Worm (Caenorhabditis elegans): Measurements from ENCODE around the gene oct-2.

The oct-2 gene

ce11 chrX:11379135-11379781 lies 33.0 kb downstream of the oct-2 start:
- no peak for TF ChIP-seq unc-62 (GFP tag; optimal IDR thresholded peaks at IDR 0.05)

- TF ChIP-seq unc-62 (GFP tag; optimal IDR thresholded peaks at IDR 0.05): no peak
These were observed 37.1 kb downstream of the oct-2 start for ce11 chrX:11383359-11383758.

- no peak for TF ChIP-seq unc-62 (GFP tag; optimal IDR thresholded peaks at IDR 0.05)
These were observed 38.5 kb downstream of the oct-2 start, which contains the start of the genes F08B12.11 and prmn-1 for ce11 chrX:11384534-11385441. F08B12.11 (plus strand) TSS chrX:11385054. prmn-1 (plus strand) TSS chrX:11385084.

DNA sequence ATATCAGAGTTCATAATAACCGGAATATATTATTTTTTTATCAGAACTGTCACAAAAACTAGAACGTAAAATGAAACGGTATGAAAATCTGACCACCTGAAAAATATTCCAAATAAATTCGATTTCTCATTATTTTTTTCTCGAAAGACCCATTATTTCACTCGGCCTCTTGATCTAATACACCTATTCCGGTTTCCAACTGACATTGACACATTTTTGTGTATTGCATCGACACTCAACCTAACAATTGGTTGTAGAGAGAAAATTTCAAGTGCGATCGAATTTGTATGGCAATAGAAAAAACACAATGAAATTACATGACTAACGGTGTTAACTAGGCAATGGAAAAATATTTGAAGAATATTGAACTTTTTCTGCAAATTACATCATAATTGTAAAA lies 39.7 kb downstream of the oct-2 start:
- TF ChIP-seq unc-62 (GFP tag; optimal IDR thresholded peaks at IDR 0.05): no peak

DNA sequence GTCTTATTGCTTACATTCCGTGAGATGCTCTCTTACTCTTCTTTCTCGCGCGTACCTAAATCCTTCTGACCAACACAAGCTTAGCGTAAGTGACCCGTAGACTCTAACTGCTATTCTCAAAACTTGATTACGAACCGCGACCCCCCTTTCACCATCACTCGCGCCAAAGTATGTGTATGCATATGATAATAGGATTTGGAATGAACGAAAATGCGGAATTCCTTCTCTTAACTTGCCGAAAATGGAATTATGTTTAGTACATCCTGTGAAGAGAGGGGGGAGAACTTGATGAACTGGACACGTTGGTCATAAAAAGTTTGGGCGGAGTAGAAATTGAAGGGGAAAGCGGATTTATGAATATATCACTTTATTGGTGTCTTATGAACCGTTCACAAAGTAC lies 40.6 kb downstream of the oct-2 start:
- no peak for TF ChIP-seq unc-62 (GFP tag; optimal IDR thresholded peaks at IDR 0.05)

DNA sequence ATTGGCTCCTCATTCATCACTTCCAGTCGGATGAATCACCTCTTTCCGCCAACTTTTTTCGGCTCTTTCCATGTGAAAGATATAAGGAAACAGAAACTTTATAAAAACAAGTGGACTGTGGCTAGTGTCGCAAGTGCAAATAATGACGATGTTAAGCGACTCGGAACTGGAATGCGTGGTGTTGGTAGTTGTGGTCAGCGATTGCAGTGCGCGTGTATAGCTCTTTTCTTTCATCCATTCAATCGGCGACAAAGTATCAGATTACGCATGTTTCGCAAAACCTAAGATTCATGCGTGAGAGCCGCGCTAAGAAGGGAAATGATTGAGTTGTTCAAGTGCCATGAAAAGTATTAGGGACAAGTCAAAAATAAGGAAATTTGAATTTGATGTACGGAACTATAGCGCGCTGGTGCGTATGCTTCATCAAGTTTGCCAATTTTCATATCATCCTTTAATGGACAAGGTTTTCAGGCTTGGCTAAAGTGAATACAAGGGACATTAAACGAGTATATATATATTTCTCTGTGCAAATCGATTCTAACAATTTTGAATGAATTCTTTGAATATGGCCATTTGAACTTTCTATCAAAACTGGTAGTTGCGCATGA lies 41.6 kb downstream of the oct-2 start:
- TF ChIP-seq unc-62 (GFP tag; optimal IDR thresholded peaks at IDR 0.05): no peak

ce11 chrX:11392924-11393323 lies 46.7 kb downstream of the oct-2 start, which contains the start of gene prx-12:
prx-12 (plus strand) TSS chrX:11393294.
- TF ChIP-seq unc-62 (GFP tag; optimal IDR thresholded peaks at IDR 0.05): no peak

Measured in whole organism, dauer.